Fruit fly (Drosophila melanogaster) whole organism, embryonic: ENCODE data around the gene cold.
A peak's percentile ranks its signal among the peaks of the same experiment; 100 is the strongest.

Experiments used
- Abd-B ChIP-seq: fragments of 200-800 bp; sonication (Bioruptor generic); optimal IDR thresholded peaks from 2 replicates; lab custom pipeline; 2018; ENCODE audit warnings: missing biosample characterization, mild to moderate bottlenecking, missing genetic modification characterization, moderate library complexity
- Atf3 ChIP-seq: fragments of 200-800 bp; sonication (Bioruptor generic); optimal IDR thresholded peaks from 3 replicates; lab custom pipeline; 2016; ENCODE audit warnings: missing biosample characterization, missing genetic modification characterization
- CG10431 ChIP-seq: fragments of 200-800 bp; sonication (Bioruptor generic); optimal IDR thresholded peaks from 3 replicates; lab custom pipeline; 2018; ENCODE audit warnings: missing biosample characterization, mild to moderate bottlenecking, missing genetic modification characterization
- CG11093 ChIP-seq: fragments of 200-800 bp; sonication (Bioruptor generic); IDR thresholded peaks from 3 replicates; pipeline ENCODE4 v1.3.6; 2022; ENCODE audit warnings: missing biosample characterization, missing genetic modification characterization
- CG11504 ChIP-seq: fragments of 200-800 bp; sonication (Bioruptor generic); optimal IDR thresholded peaks from 3 replicates; lab custom pipeline; 2019; ENCODE audit warnings: missing biosample characterization, mild to moderate bottlenecking, missing genetic modification characterization, moderate library complexity
- CG12299 ChIP-seq: fragments of 200-800 bp; sonication (Bioruptor generic); optimal IDR thresholded peaks from 2 replicates; lab custom pipeline; 2018; ENCODE audit warnings: missing biosample characterization, mild to moderate bottlenecking, missing genetic modification characterization
- CG13424 ChIP-seq: fragments of 200-800 bp; sonication (Bioruptor generic); optimal IDR thresholded peaks from 2 replicates; lab custom pipeline; 2019; ENCODE audit warnings: missing biosample characterization, mild to moderate bottlenecking, missing genetic modification characterization, moderate library complexity
- CG1529 ChIP-seq: fragments of 200-800 bp; sonication (Bioruptor generic); optimal IDR thresholded peaks from 3 replicates; lab custom pipeline; 2018; ENCODE audit warnings: missing biosample characterization, missing genetic modification characterization
- CG15601 ChIP-seq: fragments of 200-800 bp; sonication (Bioruptor generic); optimal IDR thresholded peaks from 3 replicates; lab custom pipeline; 2019; ENCODE audit warnings: missing biosample characterization, mild to moderate bottlenecking, missing genetic modification characterization, moderate library complexity
- CG16779 ChIP-seq: fragments of 200-800 bp; sonication (Bioruptor generic); IDR thresholded peaks from 2 replicates; pipeline ENCODE4 v1.3.6; 2022; ENCODE audit warnings: missing biosample characterization, missing genetic modification characterization
- CG17328 ChIP-seq: fragments of 200-800 bp; sonication (Bioruptor generic); IDR thresholded peaks from 2 replicates; pipeline ENCODE4 v1.3.6; 2022; ENCODE audit warnings: missing biosample characterization, missing genetic modification characterization
- CG17385 ChIP-seq: fragments of 200-800 bp; sonication (Bioruptor generic); optimal IDR thresholded peaks from 3 replicates; lab custom pipeline; 2018; ENCODE audit warnings: missing biosample characterization, mild to moderate bottlenecking, missing genetic modification characterization
- CG2199 ChIP-seq: fragments of 200-800 bp; sonication (Bioruptor generic); IDR thresholded peaks from 3 replicates; pipeline ENCODE4 v1.3.6; 2022; ENCODE audit warnings: missing biosample characterization, missing genetic modification characterization
- CG3281 ChIP-seq: fragments of 200-800 bp; sonication (Bioruptor generic); optimal IDR thresholded peaks from 3 replicates; lab custom pipeline; 2017; ENCODE audit warnings: missing biosample characterization, mild to moderate bottlenecking, missing genetic modification characterization
- CG3407 ChIP-seq: fragments of 200-800 bp; sonication (Bioruptor generic); optimal IDR thresholded peaks from 2 replicates; lab custom pipeline; 2018; ENCODE audit warnings: missing biosample characterization, mild to moderate bottlenecking, missing genetic modification characterization
- CG5180 ChIP-seq: fragments of 200-800 bp; sonication (Bioruptor generic); optimal IDR thresholded peaks from 3 replicates; lab custom pipeline; 2017; ENCODE audit warnings: missing biosample characterization, missing genetic modification characterization, mild to moderate bottlenecking, moderate library complexity, missing genetic modification reagents
- CG6689 ChIP-seq: fragments of 200-800 bp; sonication (Bioruptor generic); IDR thresholded peaks from 2 replicates; pipeline ENCODE4 v1.3.6; 2022; ENCODE audit warnings: missing biosample characterization, missing genetic modification characterization
- CG7745 ChIP-seq: fragments of 200-800 bp; sonication (Bioruptor generic); optimal IDR thresholded peaks from 2 replicates; lab custom pipeline; 2018; ENCODE audit warnings: missing biosample characterization, mild to moderate bottlenecking, missing genetic modification characterization, moderate library complexity
- CG8359 ChIP-seq: fragments of 200-800 bp; sonication (Bioruptor generic); optimal IDR thresholded peaks from 2 replicates; lab custom pipeline; 2017; ENCODE audit warnings: missing biosample characterization, mild to moderate bottlenecking, missing genetic modification characterization, borderline replicate concordance
- Dek ChIP-seq: fragments of 200-800 bp; sonication (Bioruptor generic); optimal IDR thresholded peaks from 3 replicates; lab custom pipeline; 2019; ENCODE audit warnings: missing biosample characterization, mild to moderate bottlenecking, missing genetic modification characterization, moderate library complexity
- Dref ChIP-seq: fragments of 200-800 bp; sonication (Bioruptor generic); IDR thresholded peaks from 2 replicates; pipeline ENCODE4 v1.3.6; 2022; ENCODE audit warnings: missing biosample characterization, missing genetic modification characterization
- Hr3 ChIP-seq: fragments of 200-800 bp; sonication (Bioruptor generic); optimal IDR thresholded peaks from 3 replicates; lab custom pipeline; 2016; ENCODE audit warnings: missing biosample characterization, missing genetic modification characterization
- MTF-1 ChIP-seq: fragments of 200-800 bp; sonication (Bioruptor generic); optimal IDR thresholded peaks from 2 replicates; lab custom pipeline; 2018; ENCODE audit warnings: missing biosample characterization, mild to moderate bottlenecking, missing genetic modification characterization, borderline replicate concordance
- Mrtf ChIP-seq: fragments of 200-800 bp; sonication (Bioruptor generic); IDR thresholded peaks from 3 replicates; pipeline ENCODE4 v1.3.6; 2022; ENCODE audit warnings: missing biosample characterization, missing genetic modification characterization
- Oli ChIP-seq: fragments of 200-800 bp; sonication (Bioruptor generic); optimal IDR thresholded peaks from 2 replicates; lab custom pipeline; 2018; ENCODE audit warnings: missing biosample characterization, mild to moderate bottlenecking, missing genetic modification characterization, moderate library complexity
- Ptx1 ChIP-seq: fragments of 200-800 bp; sonication (Bioruptor generic); IDR thresholded peaks from 2 replicates; pipeline ENCODE4 v1.3.6; 2022; ENCODE audit warnings: missing biosample characterization, missing genetic modification characterization
- Rx ChIP-seq: fragments of 200-800 bp; sonication (Bioruptor generic); IDR thresholded peaks from 2 replicates; pipeline ENCODE4 v1.3.6; 2022; ENCODE audit warnings: missing biosample characterization, missing genetic modification characterization
- Scr ChIP-seq: fragments of 200-800 bp; sonication (Bioruptor generic); IDR thresholded peaks from 2 replicates; pipeline ENCODE4 v1.3.6; 2022; ENCODE audit warnings: missing biosample characterization, missing genetic modification characterization; ENCODE audit not compliant: partially characterized antibody
- Xrp1 ChIP-seq: fragments of 200-800 bp; sonication (Bioruptor generic); IDR thresholded peaks from 2 replicates; pipeline ENCODE4 v1.3.6; 2022; ENCODE audit warnings: missing biosample characterization, missing genetic modification characterization
- amos ChIP-seq: fragments of 200-800 bp; sonication (Bioruptor generic); IDR thresholded peaks from 2 replicates; pipeline ENCODE4 v1.3.6; 2022; ENCODE audit warnings: missing biosample characterization, missing genetic modification characterization; ENCODE audit not compliant: partially characterized antibody
- aop ChIP-seq: fragments of 200-800 bp; sonication (Bioruptor generic); IDR thresholded peaks from 2 replicates; pipeline ENCODE4 v1.3.6; 2022; ENCODE audit warnings: missing biosample characterization, missing genetic modification characterization
- ase ChIP-seq: fragments of 200-800 bp; sonication (Bioruptor generic); IDR thresholded peaks from 3 replicates; pipeline ENCODE4 v1.3.6; 2022; ENCODE audit warnings: missing biosample characterization, missing genetic modification characterization
- cato ChIP-seq: fragments of 200-800 bp; sonication (Bioruptor generic); optimal IDR thresholded peaks from 2 replicates; lab custom pipeline; 2016; ENCODE audit warnings: missing biosample characterization, missing genetic modification characterization, borderline replicate concordance
- chinmo ChIP-seq: fragments of 200-800 bp; sonication (Bioruptor generic); IDR thresholded peaks from 4 replicates; pipeline ENCODE4 v1.3.6; 2022; ENCODE audit warnings: missing biosample characterization, missing genetic modification characterization; ENCODE audit not compliant: partially characterized antibody
- ci ChIP-seq: fragments of 200-800 bp; sonication (Bioruptor generic); IDR thresholded peaks from 3 replicates; pipeline ENCODE4 v1.3.6; 2022; ENCODE audit warnings: missing biosample characterization, missing genetic modification characterization
- corto ChIP-seq: fragments of 200-800 bp; sonication (Bioruptor generic); optimal IDR thresholded peaks from 2 replicates; lab custom pipeline; 2016; ENCODE audit warnings: missing biosample characterization, mild to moderate bottlenecking, missing genetic modification characterization, moderate library complexity
- da ChIP-seq: fragments of 200-800 bp; sonication (Bioruptor generic); optimal IDR thresholded peaks from 2 replicates; lab custom pipeline; 2016; ENCODE audit warnings: missing biosample characterization, missing genetic modification characterization
- disco-r ChIP-seq: fragments of 200-800 bp; sonication (Bioruptor generic); optimal IDR thresholded peaks from 2 replicates; lab custom pipeline; 2016; ENCODE audit warnings: missing biosample characterization, missing genetic modification characterization
- gsb-n ChIP-seq: fragments of 200-800 bp; sonication (Bioruptor generic); optimal IDR thresholded peaks from 3 replicates; lab custom pipeline; 2018; ENCODE audit warnings: missing biosample characterization, mild to moderate bottlenecking, missing genetic modification characterization
- lilli ChIP-seq: fragments of 200-800 bp; sonication (Bioruptor generic); optimal IDR thresholded peaks from 3 replicates; lab custom pipeline; 2016; ENCODE audit warnings: missing biosample characterization, missing genetic modification characterization
- peb ChIP-seq: fragments of 200-800 bp; sonication (Bioruptor generic); IDR thresholded peaks from 2 replicates; pipeline ENCODE4 v1.3.6; 2022; ENCODE audit warnings: missing biosample characterization, missing genetic modification characterization
- pfk ChIP-seq: fragments of 200-800 bp; sonication (Bioruptor generic); optimal IDR thresholded peaks from 2 replicates; lab custom pipeline; 2018; ENCODE audit warnings: missing biosample characterization, mild to moderate bottlenecking, missing genetic modification characterization, moderate library complexity
- pho ChIP-seq: fragments of 200-800 bp; sonication (Bioruptor generic); optimal IDR thresholded peaks from 2 replicates; lab custom pipeline; 2016; ENCODE audit warnings: missing biosample characterization, missing genetic modification characterization
- psq ChIP-seq: fragments of 200-800 bp; sonication (Bioruptor generic); optimal IDR thresholded peaks from 2 replicates; lab custom pipeline; 2017; ENCODE audit warnings: missing biosample characterization, missing genetic modification characterization
- schlank ChIP-seq: fragments of 200-800 bp; sonication (Bioruptor generic); optimal IDR thresholded peaks from 2 replicates; lab custom pipeline; 2018; ENCODE audit warnings: missing biosample characterization, mild to moderate bottlenecking, missing genetic modification characterization
- sd ChIP-seq: fragments of 200-800 bp; sonication (Bioruptor generic); optimal IDR thresholded peaks from 3 replicates; lab custom pipeline; 2018; ENCODE audit warnings: missing biosample characterization, mild to moderate bottlenecking, missing genetic modification characterization, moderate library complexity
- sens ChIP-seq: fragments of 200-800 bp; sonication (Bioruptor generic); peaks from one replicate; lab custom pipeline; 2016; ENCODE audit warnings: missing biosample characterization, missing genetic modification characterization
- seq ChIP-seq: fragments of 200-800 bp; sonication (Bioruptor generic); IDR thresholded peaks from 2 replicates; pipeline ENCODE4 v1.3.6; 2022; ENCODE audit warnings: missing biosample characterization, missing genetic modification characterization
- sima ChIP-seq: fragments of 200-800 bp; sonication (Bioruptor generic); optimal IDR thresholded peaks from 2 replicates; lab custom pipeline; 2016; ENCODE audit warnings: missing biosample characterization, missing genetic modification characterization
- tx ChIP-seq: fragments of 200-800 bp; sonication (Bioruptor generic); optimal IDR thresholded peaks from 2 replicates; lab custom pipeline; 2016; ENCODE audit warnings: missing biosample characterization, missing genetic modification characterization
- yki ChIP-seq: fragments of >200 bp; optimal IDR thresholded peaks from 3 replicates; lab custom pipeline; 2018

Gene cold

dm6 chr2L:540572-541210, 33.4 kb upstream of the cold start (continued):
- TF ChIP-seq CG8359 (no peak), amos (GFP tag; lab: Robert Waterston, UW) (peak; percentile 36), CG5180 (GFP tag; lab: Kevin White, UChicago) (no peak), Ptx1 (GFP tag; lab: Robert Waterston, UW) (no peak), CG6689 (GFP tag; lab: Robert Waterston, UW) (no peak), sd (tag; lab: Kevin White, UChicago) (peak; percentile 92), seq (GFP tag; lab: Robert Waterston, UW) (no peak), Oli (no peak), ase (GFP tag; lab: Robert Waterston, UW) (0 out of 3 replicates have a peak, but pooled peaks have one; percentile 36), chinmo (0 out of 4 replicates have a peak, but pooled peaks have one; percentile 68), lilli (GFP tag; lab: Kevin White, UChicago) (peak; percentile 7), aop (GFP tag; lab: Robert Waterston, UW) (no peak), peb (GFP tag; lab: Robert Waterston, UW) (no peak), Dek (tag; lab: Kevin White, UChicago) (peak; percentile 19), CG10431 (GFP tag; lab: Kevin White, UChicago) (peak; percentile 42), corto (GFP tag; lab: Kevin White, UChicago) (no peak), schlank (tag; lab: Kevin White, UChicago) (no peak), Abd-B (peak; percentile 28), sens (GFP tag; lab: Kevin White, UChicago) (peak; percentile 85), CG3407 (no peak), CG1529 (no peak), MTF-1 (GFP tag; lab: Kevin White, UChicago) (no peak), Dref (GFP tag; lab: Robert Waterston, UW) (peak; percentile 38; the same call in 1 of the 2 replicates), Hr3 (no peak), Xrp1 (GFP tag; lab: Robert Waterston, UW) (no peak), sima (no peak), tx (GFP tag; lab: Kevin White, UChicago) (no peak), CG11093 (GFP tag; lab: Robert Waterston, UW) (no peak), Mrtf (GFP tag; lab: Robert Waterston, UW) (no peak), Atf3 (GFP tag; lab: Kevin White, UChicago) (no peak), gsb-n (peak; percentile 65), CG15601 (tag; lab: Kevin White, UChicago) (peak; percentile 45), CG11504 (peak; percentile 29), CG12299 (tag; lab: Kevin White, UChicago) (peak; percentile 46), Rx (GFP tag; lab: Robert Waterston, UW) (no peak), disco-r (GFP tag; lab: Kevin White, UChicago) (no peak), CG13424 (tag; lab: Kevin White, UChicago) (no peak), pho (GFP tag; lab: Kevin White, UChicago) (peak; percentile 54), Scr (GFP tag; lab: Robert Waterston, UW) (peak; percentile 63), cato (no peak), CG17385 (GFP tag; lab: Kevin White, UChicago) (no peak), da (GFP tag; lab: Kevin White, UChicago) (no peak), yki (lab: Kevin White, UChicago) (no peak), CG17328 (GFP tag; lab: Robert Waterston, UW) (no peak), CG2199 (GFP tag; lab: Robert Waterston, UW) (no peak; the same call in 2 of the 3 replicates), CG3281 (GFP tag; lab: Kevin White, UChicago) (no peak), CG7745 (peak; percentile 26), psq (GFP tag; lab: Kevin White, UChicago) (no peak), ci (peak; percentile 58; the same call in 2 of the 3 replicates), CG16779 (GFP tag; lab: Robert Waterston, UW) (no peak), pfk (GFP tag; lab: Kevin White, UChicago) (no peak)
